Fruit fly (Drosophila melanogaster): ENCODE measurements around the gene CG6733.

dm6 chr3R:23048690-23049118 lies 48.8 kb upstream of the CG6733 start:
- peak; percentile 11 for TF ChIP-seq bab1 (GFP tag; optimal IDR thresholded peaks at IDR 0.05)
- TF ChIP-seq toe (GFP tag; optimal IDR thresholded peaks at IDR 0.05), result peak; percentile 49
- no peak for TF ChIP-seq Crg-1 (GFP tag; optimal IDR thresholded peaks at IDR 0.05)
- no peak for TF ChIP-seq kay (GFP tag; ENCODE audit: borderline replicate concordance)
- peak; percentile 44 for TF ChIP-seq Hr96 (GFP tag; optimal IDR thresholded peaks at IDR 0.05)
- no peak for TF ChIP-seq pad (GFP tag; optimal IDR thresholded peaks at IDR 0.05)
